Worm (Caenorhabditis elegans) whole organism, L2 larva: Measurements from ENCODE around the gene puf-7.

Experiments
- C34F6.9 ChIP-seq: fragments of 150-350 bp; optimal IDR thresholded peaks from 2 replicates; lab custom pipeline; 2014; ENCODE audit warnings: missing biosample characterization, missing genetic modification characterization
- F13H6.1 ChIP-seq: sonication (generic microtip); optimal IDR thresholded peaks from 2 replicates; lab custom pipeline; 2016; ENCODE audit warnings: missing genetic modification characterization, missing compliant biosample characterization
- R02D3.7 ChIP-seq: fragments of 150-350 bp; optimal IDR thresholded peaks from 2 replicates; lab custom pipeline; 2014; ENCODE audit warnings: missing biosample characterization, missing genetic modification characterization
- aly-2 ChIP-seq: fragments of 150-350 bp; optimal IDR thresholded peaks from 2 replicates; lab custom pipeline; 2014; ENCODE audit warnings: missing biosample characterization, missing genetic modification characterization
- egl-27 ChIP-seq: sonication (generic microtip); optimal IDR thresholded peaks from 3 replicates; lab custom pipeline; 2017; ENCODE audit warnings: missing biosample characterization, missing genetic modification reagents, missing genetic modification characterization
- fos-1 ChIP-seq: fragments of 150-350 bp; optimal IDR thresholded peaks from 2 replicates; lab custom pipeline; 2014; ENCODE audit warnings: missing biosample characterization, missing genetic modification characterization
- mab-5 ChIP-seq: fragments of 150-350 bp; optimal IDR thresholded peaks from 2 replicates; lab custom pipeline; 2014; ENCODE audit warnings: missing biosample characterization, missing genetic modification characterization
- nhr-129 ChIP-seq: fragments of 150-350 bp; optimal IDR thresholded peaks from 2 replicates; lab custom pipeline; 2014; ENCODE audit warnings: missing biosample characterization, missing genetic modification characterization
- nhr-23 ChIP-seq: fragments of 150-350 bp; optimal IDR thresholded peaks from 2 replicates; lab custom pipeline; 2014; ENCODE audit warnings: missing biosample characterization, missing genetic modification reagents, missing genetic modification characterization
- nhr-237 ChIP-seq: fragments of 150-350 bp; optimal IDR thresholded peaks from 2 replicates; lab custom pipeline; 2014; ENCODE audit warnings: missing biosample characterization, missing genetic modification characterization
- nhr-77 ChIP-seq: fragments of 150-350 bp; optimal IDR thresholded peaks from 2 replicates; lab custom pipeline; 2014; ENCODE audit warnings: missing biosample characterization, missing genetic modification characterization
- snpc-4 ChIP-seq: fragments of 150-350 bp; optimal IDR thresholded peaks from 2 replicates; lab custom pipeline; 2014; ENCODE audit warnings: missing biosample characterization, missing genetic modification characterization
- zag-1 ChIP-seq: fragments of 150-350 bp; optimal IDR thresholded peaks from 2 replicates; lab custom pipeline; 2014; ENCODE audit warnings: missing biosample characterization, missing genetic modification characterization
- ztf-11 ChIP-seq: sonication (generic microtip); optimal IDR thresholded peaks from 2 replicates; lab custom pipeline; 2017; ENCODE audit warnings: missing biosample characterization, missing genetic modification characterization

DNA sequence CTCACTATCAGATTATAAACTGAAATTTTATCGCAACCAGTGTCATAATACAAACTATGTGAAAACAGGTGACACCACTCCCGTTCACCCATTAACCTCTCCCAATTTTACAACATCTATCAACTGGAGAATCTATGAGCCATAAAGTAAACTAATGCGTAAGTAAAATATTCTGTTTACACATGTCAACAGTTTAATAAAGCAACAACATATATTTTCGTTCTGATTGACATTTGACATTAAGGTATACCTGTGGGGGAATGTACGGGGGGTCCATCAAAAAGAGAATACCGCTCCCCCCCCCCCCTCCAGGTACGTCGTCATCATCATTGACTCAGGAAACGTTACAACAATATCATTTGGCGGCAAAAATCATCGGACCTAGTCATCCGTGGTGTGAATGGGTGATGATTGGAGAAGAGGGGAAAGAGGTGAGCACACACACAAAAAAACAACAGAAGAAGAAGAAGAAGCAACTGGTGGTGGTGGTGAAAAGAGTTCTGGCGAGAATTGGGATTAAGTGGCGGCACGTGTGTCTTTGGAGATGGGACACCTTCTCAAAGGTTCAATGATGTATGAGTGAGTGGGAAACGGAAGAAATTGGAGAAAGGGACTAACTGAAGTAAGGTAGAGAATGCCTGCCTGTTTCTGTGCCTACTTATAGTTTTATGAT lies 40.3 kb downstream of the puf-7 start:
- no peak for TF ChIP-seq mab-5
- TF ChIP-seq fos-1 (tag; lab: Kevin White, UChicago) = no peak
- no peak for TF ChIP-seq F13H6.1 (tag; lab: Kevin White, UChicago)
- TF ChIP-seq zag-1 (tag; lab: Kevin White, UChicago) = no peak
- no peak for TF ChIP-seq nhr-23 (tag; lab: Kevin White, UChicago)
- no peak for TF ChIP-seq C34F6.9
- TF ChIP-seq egl-27 = no peak
- no peak for TF ChIP-seq nhr-237
- TF ChIP-seq ztf-11 (tag; lab: Kevin White, UChicago) = no peak
- TF ChIP-seq aly-2 (tag; lab: Kevin White, UChicago) = no peak
- no peak for TF ChIP-seq nhr-129
- TF ChIP-seq R02D3.7 = no peak
- no peak for TF ChIP-seq nhr-77 (tag; lab: Kevin White, UChicago)
- TF ChIP-seq snpc-4 (tag; lab: Kevin White, UChicago) = no peak
